Fruit fly (Drosophila melanogaster) whole organism, pupa: ENCODE results near the gene Sdr.

Experiments used
- CG10348 ChIP-seq: fragments of 200-800 bp; sonication (Bioruptor generic); IDR thresholded peaks from 2 replicates; pipeline ENCODE4 v1.3.6; 2022; ENCODE audit warnings: missing biosample characterization, missing genetic modification characterization
- CG14655 ChIP-seq: fragments of 200-800 bp; sonication (Bioruptor generic); optimal IDR thresholded peaks from 3 replicates; lab custom pipeline; 2017; ENCODE audit warnings: mild to moderate bottlenecking, missing biosample characterization, missing genetic modification reagents, missing genetic modification characterization
- CG15710 ChIP-seq: fragments of 200-800 bp; sonication (Bioruptor generic); optimal IDR thresholded peaks from 2 replicates; lab custom pipeline; 2018; ENCODE audit warnings: missing biosample characterization, mild to moderate bottlenecking, missing genetic modification characterization, moderate library complexity
- CG32121 ChIP-seq: fragments of 200-800 bp; sonication (Bioruptor generic); IDR thresholded peaks from 2 replicates; pipeline ENCODE4 v1.3.6; 2022; ENCODE audit warnings: missing biosample characterization, missing genetic modification characterization
- CG34367 ChIP-seq: fragments of 200-800 bp; sonication (Bioruptor generic); optimal IDR thresholded peaks from 2 replicates; lab custom pipeline; 2018; ENCODE audit warnings: missing biosample characterization, mild to moderate bottlenecking, missing genetic modification characterization
- EcR ChIP-seq: fragments of 200-800 bp; sonication (Bioruptor generic); optimal IDR thresholded peaks from 3 replicates; lab custom pipeline; 2019; ENCODE audit warnings: missing biosample characterization, missing genetic modification characterization, mild to moderate bottlenecking, moderate library complexity, missing genetic modification reagents
- Ets98B ChIP-seq: fragments of 200-800 bp; sonication (Bioruptor generic); IDR thresholded peaks from 2 replicates; pipeline ENCODE4 v1.3.6; 2022; ENCODE audit warnings: missing biosample characterization, missing genetic modification characterization
- Pif1B ChIP-seq: fragments of 200-800 bp; sonication (Bioruptor generic); optimal IDR thresholded peaks from 3 replicates; lab custom pipeline; 2016; ENCODE audit warnings: missing biosample characterization, missing genetic modification characterization

dm6 chr3R:14965285-14965684, 46.9 kb downstream of the Sdr start:
- no peak for TF ChIP-seq Ets98B (GFP tag; lab: Robert Waterston, UW)
- no peak for TF ChIP-seq Pif1B (GFP tag; lab: Kevin White, UChicago)
- no peak for TF ChIP-seq CG15710 (tag; lab: Kevin White, UChicago)
- no peak for TF ChIP-seq CG34367 (tag; lab: Kevin White, UChicago)
- TF ChIP-seq EcR, result no peak
- no peak for TF ChIP-seq CG10348
- no peak for TF ChIP-seq CG32121 (GFP tag; lab: Robert Waterston, UW)
- TF ChIP-seq CG14655 (GFP tag; lab: Kevin White, UChicago), result no peak
